Worm (Caenorhabditis elegans): ENCODE data around the gene F31B9.2.

Gene F31B9.2

ce11 chrX:15939224-15939623, 22.1 kb downstream of the F31B9.2 start, which contains the start of gene mrp-3:
Gene mrp-3 (minus strand): TSS chrX:15939324.
- no peak for TF ChIP-seq Y95B8A.8 (GFP tag; IDR thresholded peaks at IDR 0.05)
- no peak for TF ChIP-seq dox-1 (GFP tag; IDR thresholded peaks at IDR 0.05)
- no peak for TF ChIP-seq F10E7.11 (tag; optimal IDR thresholded peaks at IDR 0.05)
- no peak for TF ChIP-seq snpc-1.3 (tag; optimal IDR thresholded peaks at IDR 0.05; ENCODE audit: insufficient read depth)
- no peak for TF ChIP-seq aptf-3 (GFP tag; IDR thresholded peaks at IDR 0.05)
- TF ChIP-seq ZK185.1 (tag; optimal IDR thresholded peaks at IDR 0.05; ENCODE audit: poor library complexity, severe bottlenecking) = no peak
- TF ChIP-seq D2030.7 (GFP tag; IDR thresholded peaks at IDR 0.05) = no peak
- no peak for TF ChIP-seq sdz-38 (tag; optimal IDR thresholded peaks at IDR 0.05)
- TF ChIP-seq Y79H2A.3 (GFP tag; conservative IDR thresholded peaks at IDR 0.05) = no peak
- no peak for TF ChIP-seq nhr-90 (tag; optimal IDR thresholded peaks at IDR 0.05)
- no peak for TF ChIP-seq xnd-1 (tag; optimal IDR thresholded peaks at IDR 0.05)
- TF ChIP-seq sea-2 (GFP tag; IDR thresholded peaks at IDR 0.05) = no peak
- no peak for TF ChIP-seq mes-4 (tag; optimal IDR thresholded peaks at IDR 0.05)
- TF ChIP-seq lin-35 (GFP tag; optimal IDR thresholded peaks at IDR 0.05) = no peak
- TF ChIP-seq Y67H2A.10 (GFP tag; conservative IDR thresholded peaks at IDR 0.05) = no peak
- no peak for TF ChIP-seq pha-4 (tag; optimal IDR thresholded peaks at IDR 0.05)
- no peak for TF ChIP-seq ceh-79 (tag; optimal IDR thresholded peaks at IDR 0.05)
- TF ChIP-seq athp-1 (tag; optimal IDR thresholded peaks at IDR 0.05) = no peak
- TF ChIP-seq ceh-40 (GFP tag; IDR thresholded peaks at IDR 0.05) = no peak

- TF ChIP-seq xnd-1 (tag; optimal IDR thresholded peaks at IDR 0.05) = no peak
- TF ChIP-seq Y95B8A.8 (GFP tag; IDR thresholded peaks at IDR 0.05) = 0 out of 2 replicates have a peak, but pooled peaks have one; percentile 31
- TF ChIP-seq let-607 (tag; optimal IDR thresholded peaks at IDR 0.05) = peak; percentile 28 to 39
- TF ChIP-seq unc-62 (GFP tag; optimal IDR thresholded peaks at IDR 0.05) = peak; percentile 2
- TF ChIP-seq nhr-80 (tag; optimal IDR thresholded peaks at IDR 0.05) = peak; percentile 95
- TF ChIP-seq snpc-4 (GFP tag; optimal IDR thresholded peaks at IDR 0.05) = no peak
- TF ChIP-seq snpc-4 (tag; optimal IDR thresholded peaks at IDR 0.05) = peak in 1 of 4 experiments; percentile 1
- TF ChIP-seq ZK185.1 (tag; optimal IDR thresholded peaks at IDR 0.05; ENCODE audit: poor library complexity, severe bottlenecking) = peak; percentile 22
- TF ChIP-seq madf-3 (GFP tag; IDR thresholded peaks at IDR 0.05) = no peak
- peak; percentile 7 for TF ChIP-seq nhr-90 (tag; optimal IDR thresholded peaks at IDR 0.05)
Observed at ce11 chrX:15939759-15940334, 22.7 kb downstream of the F31B9.2 start.

- TF ChIP-seq gei-17 (GFP tag; optimal IDR thresholded peaks at IDR 0.05) = no peak
- no peak for TF ChIP-seq ceh-79 (tag; optimal IDR thresholded peaks at IDR 0.05)
- no peak for TF ChIP-seq dpl-1 (GFP tag; optimal IDR thresholded peaks at IDR 0.05)
- TF ChIP-seq B0019.2 (GFP tag; conservative IDR thresholded peaks at IDR 0.05) = no peak
- no peak for TF ChIP-seq ztf-3 (GFP tag; optimal IDR thresholded peaks at IDR 0.05)
- no peak for TF ChIP-seq bed-1 (GFP tag; IDR thresholded peaks at IDR 0.05)
- TF ChIP-seq zim-3 (tag; optimal IDR thresholded peaks at IDR 0.05) = no peak
- no peak for TF ChIP-seq cebp-1 (GFP tag; IDR thresholded peaks at IDR 0.05)
- no peak for TF ChIP-seq cebp-1 (tag; optimal IDR thresholded peaks at IDR 0.05)
- no peak for TF ChIP-seq snpc-1.1 (tag; optimal IDR thresholded peaks at IDR 0.05; ENCODE audit: insufficient read depth)
- TF ChIP-seq aptf-2 (GFP tag; conservative IDR thresholded peaks at IDR 0.05) = no peak
- no peak for TF ChIP-seq C17E4.6 (GFP tag; IDR thresholded peaks at IDR 0.05)
- TF ChIP-seq lag-1 (GFP tag; IDR thresholded peaks at IDR 0.05) = no peak
Observed at ce11 chrX:15943709-15944108, 26.5 kb downstream of the F31B9.2 start, which contains the start of gene mec-5. Gene mec-5 (plus strand): TSS chrX:15944009.

Data from whole organism, young adult.